Fruit fly (Drosophila melanogaster): Measurements from ENCODE around the gene Hsp27.

Hsp27 gene

DNA sequence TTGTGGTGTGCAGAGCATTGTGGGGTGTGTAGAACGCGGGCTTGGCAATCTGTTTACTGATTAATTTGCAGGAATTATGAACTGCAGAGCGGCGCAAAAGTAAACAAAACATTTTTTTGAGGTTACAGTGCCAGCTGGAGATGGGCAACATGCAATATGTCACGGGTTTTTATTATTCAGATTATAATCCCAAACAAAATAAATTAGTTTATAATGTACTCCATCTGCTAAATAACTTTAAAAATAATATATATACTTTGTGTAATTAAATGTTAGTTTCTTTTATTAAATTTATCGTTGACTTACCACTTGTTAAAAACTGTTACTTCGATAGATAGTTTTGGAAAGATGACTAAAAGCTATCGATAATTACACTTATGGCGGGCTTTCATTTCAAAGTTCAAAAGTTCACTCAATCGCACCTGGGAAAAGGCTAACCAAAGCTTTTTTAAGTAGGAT is 12.9 kb upstream of the Hsp27 start, which contains the start of gene Fdx1 (continued):
- no peak for TF ChIP-seq scrt (GFP tag; optimal IDR thresholded peaks at IDR 0.05)
- no peak for TF ChIP-seq zen2 (GFP tag; IDR thresholded peaks at IDR 0.05; ENCODE audit: partially characterized antibody)
- TF ChIP-seq CG3838 (GFP tag; optimal IDR thresholded peaks at IDR 0.05): no peak
- TF ChIP-seq Antp (GFP tag; optimal IDR thresholded peaks at IDR 0.05): no peak
- no peak for TF ChIP-seq btn (GFP tag; optimal IDR thresholded peaks at IDR 0.05)
- no peak for TF ChIP-seq CG31365 (tag; optimal IDR thresholded peaks at IDR 0.05)
- 0 out of 2 replicates have a peak, but pooled peaks have one; percentile 27 for TF ChIP-seq CG11247 (GFP tag; IDR thresholded peaks at IDR 0.05)
- no peak for TF ChIP-seq CHES-1-like (GFP tag; optimal IDR thresholded peaks at IDR 0.05)
- no peak for TF ChIP-seq run (tag; optimal IDR thresholded peaks at IDR 0.05)
- TF ChIP-seq gcm (GFP tag; optimal IDR thresholded peaks at IDR 0.05): peak; percentile 22
- no peak for TF ChIP-seq CG2202 (tag; optimal IDR thresholded peaks at IDR 0.05)
- TF ChIP-seq CG12236 (GFP tag; optimal IDR thresholded peaks at IDR 0.05): no peak
- TF ChIP-seq Atf-2 (GFP tag; optimal IDR thresholded peaks at IDR 0.05): no peak
- no peak for TF ChIP-seq bowl (GFP tag; IDR thresholded peaks at IDR 0.05)
- no peak for TF ChIP-seq CG15696 (tag; optimal IDR thresholded peaks at IDR 0.05)
- TF ChIP-seq CG17829 (tag; optimal IDR thresholded peaks at IDR 0.05): peak; percentile 21
- peak; percentile 51 for TF ChIP-seq Fer3 (tag; optimal IDR thresholded peaks at IDR 0.05)
- no peak for TF ChIP-seq Nf-YB (GFP tag; optimal IDR thresholded peaks at IDR 0.05)
- no peak for TF ChIP-seq CG7786 (GFP tag; optimal IDR thresholded peaks at IDR 0.05)
- peak; percentile 85 for TF ChIP-seq Dp (GFP tag; optimal IDR thresholded peaks at IDR 0.05)
- TF ChIP-seq MESR4 (GFP tag; optimal IDR thresholded peaks at IDR 0.05): peak; percentile 12
- TF ChIP-seq tap (tag; optimal IDR thresholded peaks at IDR 0.05): no peak
- TF ChIP-seq HHEX (GFP tag; optimal IDR thresholded peaks at IDR 0.05): no peak
- no peak for TF ChIP-seq tup (GFP tag; optimal IDR thresholded peaks at IDR 0.05)
- TF ChIP-seq CG12391 (tag; optimal IDR thresholded peaks at IDR 0.05): peak; percentile 65
- no peak for TF ChIP-seq CG9876 (GFP tag; optimal IDR thresholded peaks at IDR 0.05)
- peak; percentile 44 for TF ChIP-seq unpg (GFP tag; optimal IDR thresholded peaks at IDR 0.05)
- peak; percentile 31 for TF ChIP-seq PHDP (tag; optimal IDR thresholded peaks at IDR 0.05)
- no peak for TF ChIP-seq chif (GFP tag; optimal IDR thresholded peaks at IDR 0.05)
- no peak for TF ChIP-seq Dip3 (GFP tag; optimal IDR thresholded peaks at IDR 0.05)
- peak; percentile 11 for TF ChIP-seq Six4 (GFP tag; optimal IDR thresholded peaks at IDR 0.05)
- no peak for TF ChIP-seq cg (GFP tag; optimal IDR thresholded peaks at IDR 0.05)
- peak; percentile 30; the same call in 1 of the 2 replicates for TF ChIP-seq CG7372 (GFP tag; IDR thresholded peaks at IDR 0.05)
- no peak for TF ChIP-seq CG1603 (tag; optimal IDR thresholded peaks at IDR 0.05)
- TF ChIP-seq CG4820 (GFP tag; optimal IDR thresholded peaks at IDR 0.05): peak; percentile 34
- TF ChIP-seq CG11456 (GFP tag; IDR thresholded peaks at IDR 0.05): 0 out of 3 replicates have a peak, but pooled peaks have one; percentile 27
- TF ChIP-seq klu (GFP tag; IDR thresholded peaks at IDR 0.05): no peak
- TF ChIP-seq ttk (GFP tag; IDR thresholded peaks at IDR 0.05): no peak
- TF ChIP-seq Fer1 (GFP tag; optimal IDR thresholded peaks at IDR 0.05): peak; percentile 38
- no peak for TF ChIP-seq CG7928 (GFP tag; optimal IDR thresholded peaks at IDR 0.05)
- peak; percentile 5 for TF ChIP-seq Spps (tag; optimal IDR thresholded peaks at IDR 0.05)
- peak; percentile 34 for TF ChIP-seq trem (tag; optimal IDR thresholded peaks at IDR 0.05)
- TF ChIP-seq hth (optimal IDR thresholded peaks at IDR 0.05): no peak
- no peak for TF ChIP-seq CG31224 (GFP tag; IDR thresholded peaks at IDR 0.05)
- TF ChIP-seq salm (tag; optimal IDR thresholded peaks at IDR 0.05): no peak
- TF ChIP-seq HmgZ (tag; optimal IDR thresholded peaks at IDR 0.05): peak; percentile 49
- no peak for TF ChIP-seq gt (GFP tag; IDR thresholded peaks at IDR 0.05)
- no peak for TF ChIP-seq trh (GFP tag; optimal IDR thresholded peaks at IDR 0.05)
- peak; percentile 45 for TF ChIP-seq nmo (GFP tag; optimal IDR thresholded peaks at IDR 0.05)
- no peak for TF ChIP-seq CG15073 (GFP tag; optimal IDR thresholded peaks at IDR 0.05)
- TF ChIP-seq CG7745 (tag; optimal IDR thresholded peaks at IDR 0.05): no peak
